Worm (Caenorhabditis elegans) whole organism, mixed stage, embryonic: ENCODE data around the gene srx-31.

Experiments
- blmp-1 ChIP-seq: fragments of 150-350 bp; optimal IDR thresholded peaks from 2 replicates; lab custom pipeline; 2014; ENCODE audit warnings: missing biosample characterization, missing genetic modification characterization
- ceh-39 ChIP-seq: fragments of 150-350 bp; optimal IDR thresholded peaks from 2 replicates; lab custom pipeline; 2014; ENCODE audit warnings: missing biosample characterization, missing genetic modification characterization
- ceh-83 ChIP-seq: fragments of 200-800 bp; sonication (Bioruptor generic); optimal IDR thresholded peaks from 2 replicates; lab custom pipeline; 2018; ENCODE audit warnings: mild to moderate bottlenecking, missing genetic modification characterization, missing compliant biosample characterization
- elt-1 ChIP-seq: sonication (generic microtip); optimal IDR thresholded peaks from 2 replicates; lab custom pipeline; 2017; ENCODE audit warnings: missing genetic modification characterization, mild to moderate bottlenecking, missing compliant biosample characterization, antibody characterized with exemption, moderate library complexity, borderline replicate concordance; ENCODE audit not compliant: insufficient read depth
- lin-13 ChIP-seq: fragments of 150-350 bp; optimal IDR thresholded peaks from 2 replicates; lab custom pipeline; 2014; ENCODE audit warnings: missing biosample characterization, missing genetic modification characterization
- lsy-2 ChIP-seq: fragments of 150-350 bp; optimal IDR thresholded peaks from 2 replicates; lab custom pipeline; 2014; ENCODE audit warnings: missing biosample characterization, missing genetic modification characterization
- mab-5 ChIP-seq: fragments of 150-350 bp; optimal IDR thresholded peaks from 2 replicates; lab custom pipeline; 2014; ENCODE audit warnings: missing biosample characterization, missing genetic modification characterization
- mep-1 ChIP-seq: fragments of 150-350 bp; optimal IDR thresholded peaks from 2 replicates; lab custom pipeline; 2017; ENCODE audit warnings: missing biosample characterization, missing genetic modification reagents, missing genetic modification characterization, inconsistent platforms
- nhr-28 ChIP-seq: fragments of 150-350 bp; optimal IDR thresholded peaks from 2 replicates; lab custom pipeline; 2014; ENCODE audit warnings: missing biosample characterization, missing genetic modification characterization
- nhr-76 ChIP-seq: sonication (generic microtip); optimal IDR thresholded peaks from 2 replicates; lab custom pipeline; 2017; ENCODE audit warnings: missing biosample characterization, missing genetic modification characterization
- snpc-4 ChIP-seq: fragments of 150-350 bp; optimal IDR thresholded peaks from 2 replicates; lab custom pipeline; 2014; ENCODE audit warnings: missing biosample characterization, missing genetic modification characterization
- unc-62 ChIP-seq: fragments of 150-350 bp; optimal IDR thresholded peaks from 2 replicates; lab custom pipeline; 2014; ENCODE audit warnings: missing biosample characterization, missing genetic modification reagents, missing genetic modification characterization
- ztf-11 ChIP-seq: fragments of 150-350 bp; optimal IDR thresholded peaks from 2 replicates; lab custom pipeline; 2014; ENCODE audit warnings: missing biosample characterization, missing genetic modification characterization

- TF ChIP-seq ceh-83 (GFP tag; lab: Kevin White, UChicago): no peak
- no peak for TF ChIP-seq mep-1 (tag; lab: Kevin White, UChicago)
- TF ChIP-seq unc-62 (GFP tag; lab: Kevin White, UChicago): no peak
- TF ChIP-seq nhr-76: no peak
- TF ChIP-seq elt-1 (tag; lab: Kevin White, UChicago): no peak
- TF ChIP-seq snpc-4 (tag; lab: Kevin White, UChicago): no peak
- TF ChIP-seq blmp-1: no peak
- no peak for TF ChIP-seq ceh-39
- no peak for TF ChIP-seq ztf-11 (tag; lab: Kevin White, UChicago)
- TF ChIP-seq nhr-28 (tag; lab: Kevin White, UChicago): no peak
- no peak for TF ChIP-seq lin-13 (tag; lab: Kevin White, UChicago)
- no peak for TF ChIP-seq mab-5
- no peak for TF ChIP-seq lsy-2 (tag; lab: Kevin White, UChicago)
Observed at ce11 chrV:808260-808659, 14.6 kb downstream of the srx-31 start.
